Worm (Caenorhabditis elegans): Measurements from ENCODE around the gene C01G10.6.

- TF ChIP-seq him-1 (tag; optimal IDR thresholded peaks at IDR 0.05) (no peak), W03F9.2 (tag; optimal IDR thresholded peaks at IDR 0.05) (no peak), dao-5 (tag; optimal IDR thresholded peaks at IDR 0.05) (no peak)
These were observed 29.0 kb upstream of the C01G10.6 start for ce11 chrV:15058423-15058822.
